Fruit fly (Drosophila melanogaster) whole organism, prepupa: Measurements from ENCODE around the gene CG33128.

Experiments
- Blimp-1 ChIP-seq: fragments of 200-800 bp; sonication (Bioruptor generic); optimal IDR thresholded peaks from 3 replicates; lab custom pipeline; 2017; ENCODE audit warnings: missing biosample characterization, missing genetic modification characterization, mild to moderate bottlenecking, moderate library complexity, missing genetic modification reagents
- CG10631 ChIP-seq: fragments of 200-800 bp; sonication (Bioruptor generic); optimal IDR thresholded peaks from 2 replicates; lab custom pipeline; 2016; ENCODE audit warnings: missing biosample characterization, missing genetic modification characterization
- CG10669 ChIP-seq: fragments of 200-800 bp; sonication (Bioruptor generic); optimal IDR thresholded peaks from 3 replicates; lab custom pipeline; 2018; ENCODE audit warnings: missing biosample characterization, mild to moderate bottlenecking, missing genetic modification characterization, moderate library complexity
- CG11762 ChIP-seq: fragments of 200-800 bp; sonication (Bioruptor generic); optimal IDR thresholded peaks from 3 replicates; lab custom pipeline; 2016; ENCODE audit warnings: missing biosample characterization, missing genetic modification characterization; ENCODE audit not compliant: insufficient read depth
- CG11902 ChIP-seq: fragments of 200-800 bp; sonication (Bioruptor generic); optimal IDR thresholded peaks from 3 replicates; lab custom pipeline; 2016; ENCODE audit warnings: missing biosample characterization, missing genetic modification characterization
- CG15336 ChIP-seq: fragments of 200-800 bp; sonication (Bioruptor generic); IDR thresholded peaks from 2 replicates; pipeline ENCODE4 v1.3.6; 2022; ENCODE audit warnings: missing biosample characterization, missing genetic modification characterization
- CG1621 ChIP-seq: fragments of 200-800 bp; sonication (Bioruptor generic); optimal IDR thresholded peaks from 3 replicates; lab custom pipeline; 2018; ENCODE audit warnings: missing biosample characterization, mild to moderate bottlenecking, missing genetic modification characterization
- CG3032 ChIP-seq: fragments of 200-800 bp; optimal IDR thresholded peaks from 2 replicates; lab custom pipeline; 2019; ENCODE audit warnings: missing biosample characterization, mild to moderate bottlenecking, missing genetic modification characterization, moderate library complexity
- CG32006 ChIP-seq: fragments of 200-800 bp; sonication (Bioruptor generic); optimal IDR thresholded peaks from 3 replicates; lab custom pipeline; 2017; ENCODE audit warnings: missing biosample characterization, mild to moderate bottlenecking, missing genetic modification characterization
- CG34406 ChIP-seq: fragments of 200-800 bp; sonication (Bioruptor generic); optimal IDR thresholded peaks from 3 replicates; lab custom pipeline; 2016; ENCODE audit warnings: missing biosample characterization, missing genetic modification characterization
- CG3919 ChIP-seq: fragments of 200-800 bp; sonication (Bioruptor generic); optimal IDR thresholded peaks from 3 replicates; lab custom pipeline; 2016; ENCODE audit warnings: missing biosample characterization, missing genetic modification characterization
- CG4318 ChIP-seq: fragments of 200-800 bp; sonication (Bioruptor generic); optimal IDR thresholded peaks from 3 replicates; lab custom pipeline; 2017; ENCODE audit warnings: missing biosample characterization, mild to moderate bottlenecking, missing genetic modification characterization
- CG6163 ChIP-seq: fragments of 200-800 bp; sonication (Bioruptor generic); IDR thresholded peaks from 3 replicates; pipeline ENCODE4 v1.3.6; 2022; ENCODE audit warnings: missing biosample characterization, missing genetic modification characterization
- CG6276 ChIP-seq: fragments of 200-800 bp; sonication (Bioruptor generic); optimal IDR thresholded peaks from 2 replicates; lab custom pipeline; 2017; ENCODE audit warnings: missing biosample characterization, mild to moderate bottlenecking, missing genetic modification characterization
- CG6808 ChIP-seq: fragments of 200-800 bp; sonication (Bioruptor generic); optimal IDR thresholded peaks from 3 replicates; lab custom pipeline; 2017; ENCODE audit warnings: missing biosample characterization, missing genetic modification characterization, mild to moderate bottlenecking, moderate library complexity, missing genetic modification reagents
- CG7368 ChIP-seq: fragments of 200-800 bp; sonication (Bioruptor generic); optimal IDR thresholded peaks from 3 replicates; lab custom pipeline; 2016; ENCODE audit warnings: missing biosample characterization, missing genetic modification characterization
- CG8632 ChIP-seq: fragments of 200-800 bp; sonication (Bioruptor generic); optimal IDR thresholded peaks from 3 replicates; lab custom pipeline; 2016; ENCODE audit warnings: missing biosample characterization, missing genetic modification characterization
- CG9139 ChIP-seq: fragments of 200-800 bp; sonication (Bioruptor generic); optimal IDR thresholded peaks from 3 replicates; lab custom pipeline; 2017; ENCODE audit warnings: missing biosample characterization, mild to moderate bottlenecking, missing genetic modification characterization
- Eip75B ChIP-seq: fragments of 200-800 bp; sonication (Bioruptor generic); optimal IDR thresholded peaks from 3 replicates; lab custom pipeline; 2016; ENCODE audit warnings: missing biosample characterization, missing genetic modification characterization
- Eip78C ChIP-seq: fragments of 200-800 bp; sonication (Bioruptor generic); peaks from one replicate; lab custom pipeline; 2016; ENCODE audit warnings: missing biosample characterization, missing genetic modification characterization
- Eip93F ChIP-seq: fragments of 200-800 bp; sonication (Bioruptor generic); optimal IDR thresholded peaks from 2 replicates; lab custom pipeline; 2016; ENCODE audit warnings: missing biosample characterization, mild to moderate bottlenecking, missing genetic modification characterization
- Ets96B ChIP-seq: fragments of 200-800 bp; optimal IDR thresholded peaks from 2 replicates; lab custom pipeline; 2019; ENCODE audit warnings: missing biosample characterization, mild to moderate bottlenecking, missing genetic modification characterization, moderate library complexity
- Gug ChIP-seq: fragments of 200-800 bp; sonication (Bioruptor generic); IDR thresholded peaks from 2 replicates; pipeline ENCODE4 v1.3.6; 2022; ENCODE audit warnings: missing biosample characterization, missing genetic modification characterization
- Hr4 ChIP-seq: fragments of 200-800 bp; sonication (Bioruptor generic); optimal IDR thresholded peaks from 3 replicates; lab custom pipeline; 2016; ENCODE audit warnings: missing biosample characterization, missing genetic modification characterization
- Lpt ChIP-seq: fragments of 200-800 bp; sonication (Bioruptor generic); optimal IDR thresholded peaks from 3 replicates; lab custom pipeline; 2016; ENCODE audit warnings: missing biosample characterization, missing genetic modification characterization
- Met ChIP-seq: fragments of 200-800 bp; sonication (Bioruptor generic); optimal IDR thresholded peaks from 3 replicates; lab custom pipeline; 2016; ENCODE audit warnings: missing biosample characterization, missing genetic modification characterization
- OdsH ChIP-seq: fragments of 200-800 bp; sonication (Bioruptor generic); optimal IDR thresholded peaks from 3 replicates; lab custom pipeline; 2016; ENCODE audit warnings: missing biosample characterization, missing genetic modification characterization
- Smox ChIP-seq: fragments of 200-800 bp; sonication (Bioruptor generic); optimal IDR thresholded peaks from 3 replicates; lab custom pipeline; 2016; ENCODE audit warnings: missing biosample characterization, missing genetic modification characterization
- Sox102F ChIP-seq: fragments of 200-800 bp; sonication (Bioruptor generic); optimal IDR thresholded peaks from 2 replicates; lab custom pipeline; 2016; ENCODE audit warnings: missing biosample characterization, mild to moderate bottlenecking, missing genetic modification characterization
- Sox14 ChIP-seq: fragments of 200-800 bp; sonication (Bioruptor generic); optimal IDR thresholded peaks from 3 replicates; lab custom pipeline; 2016; ENCODE audit warnings: missing biosample characterization, missing genetic modification characterization
- Sox15 ChIP-seq: fragments of 200-800 bp; sonication (Bioruptor generic); optimal IDR thresholded peaks from 3 replicates; lab custom pipeline; 2016; ENCODE audit warnings: missing biosample characterization, missing genetic modification characterization
- achi ChIP-seq: fragments of 200-800 bp; sonication (Bioruptor generic); optimal IDR thresholded peaks from 3 replicates; lab custom pipeline; 2016; ENCODE audit warnings: missing biosample characterization, missing genetic modification characterization
- acj6 ChIP-seq: fragments of 200-800 bp; sonication (Bioruptor generic); optimal IDR thresholded peaks from 3 replicates; lab custom pipeline; 2016; ENCODE audit warnings: missing biosample characterization, missing genetic modification characterization
- cyc ChIP-seq: fragments of 200-800 bp; sonication (Bioruptor generic); optimal IDR thresholded peaks from 3 replicates; lab custom pipeline; 2016; ENCODE audit warnings: missing biosample characterization, missing genetic modification characterization
- dac ChIP-seq: fragments of 200-800 bp; sonication (Bioruptor generic); optimal IDR thresholded peaks from 2 replicates; lab custom pipeline; 2017; ENCODE audit warnings: missing biosample characterization, mild to moderate bottlenecking, missing genetic modification characterization
- dsx ChIP-seq: fragments of 200-800 bp; optimal IDR thresholded peaks from 3 replicates; lab custom pipeline; 2019; ENCODE audit warnings: missing biosample characterization, mild to moderate bottlenecking, missing genetic modification characterization, moderate library complexity; ENCODE audit not compliant: poor library complexity, severe bottlenecking
- fd59A ChIP-seq: fragments of 200-800 bp; sonication (Bioruptor generic); optimal IDR thresholded peaks from 2 replicates; lab custom pipeline; 2017; ENCODE audit warnings: missing biosample characterization, mild to moderate bottlenecking, missing genetic modification characterization, missing genetic modification reagents
- fd85E ChIP-seq: fragments of 200-800 bp; sonication (Bioruptor generic); optimal IDR thresholded peaks from 3 replicates; lab custom pipeline; 2016; ENCODE audit warnings: missing biosample characterization, missing genetic modification characterization
- pdm3 ChIP-seq: fragments of 200-800 bp; sonication (Bioruptor generic); optimal IDR thresholded peaks from 3 replicates; lab custom pipeline; 2016; ENCODE audit warnings: missing biosample characterization, missing genetic modification characterization
- salr ChIP-seq, 2 experiments: fragments of 200-800 bp; sonication (Bioruptor generic); optimal IDR thresholded peaks; 3 replicates each; lab custom pipeline; 2016 to 2018; ENCODE audit warnings: missing biosample characterization in 2 of 2, missing genetic modification characterization in 2 of 2, mild to moderate bottlenecking in 1 of 2
- spab ChIP-seq: fragments of 200-800 bp; sonication (Bioruptor generic); optimal IDR thresholded peaks from 2 replicates; lab custom pipeline; 2017; ENCODE audit warnings: missing biosample characterization, mild to moderate bottlenecking, missing genetic modification characterization, missing genetic modification reagents
- ss ChIP-seq, 2 experiments: fragments of 200-800 bp; sonication (Bioruptor generic); optimal IDR thresholded peaks; 2 replicates in 1 of 2; 3 replicates in 1 of 2; lab custom pipeline; 2017 to 2018; ENCODE audit warnings: mild to moderate bottlenecking in 2 of 2, missing biosample characterization in 2 of 2, missing genetic modification characterization in 2 of 2, moderate library complexity in 1 of 2
- svp ChIP-seq: fragments of 200-800 bp; sonication (Bioruptor generic); peaks from one replicate; lab custom pipeline; 2016; ENCODE audit warnings: missing biosample characterization, missing genetic modification characterization
- topi ChIP-seq: fragments of 200-800 bp; sonication (Bioruptor generic); optimal IDR thresholded peaks from 3 replicates; lab custom pipeline; 2016; ENCODE audit warnings: missing biosample characterization, missing genetic modification characterization

Gene CG33128

dm6 chr2L:1458584-1459203 lies 35.2 kb upstream of the CG33128 start (continued):
- TF ChIP-seq dac, result peak; percentile 10
- TF ChIP-seq pdm3 (GFP tag; lab: Kevin White, UChicago), result peak; percentile 70
- peak; percentile 80 for TF ChIP-seq CG15336 (GFP tag; lab: Robert Waterston, UW)
- peak; percentile 39 for TF ChIP-seq topi
- peak; percentile 78 for TF ChIP-seq CG10631 (GFP tag; lab: Kevin White, UChicago)
- TF ChIP-seq cyc (GFP tag; lab: Kevin White, UChicago), result peak; percentile 51
- peak in 1 of 2 experiments; percentile 58 for TF ChIP-seq ss (GFP tag; optimal IDR thresholded peaks at IDR 0.05; lab: Kevin White, UChicago)
- peak; percentile 43 for TF ChIP-seq Smox (GFP tag; lab: Kevin White, UChicago)
- peak; percentile 76 for TF ChIP-seq dsx (GFP tag; lab: Kevin White, UChicago)
- no peak for TF ChIP-seq Eip93F (GFP tag; lab: Kevin White, UChicago)
- peak; percentile 65 for TF ChIP-seq fd59A (GFP tag; lab: Kevin White, UChicago)
- peak; percentile 18 for TF ChIP-seq CG9139
- TF ChIP-seq Lpt (GFP tag; lab: Kevin White, UChicago), result peak; percentile 55
- TF ChIP-seq CG6163, result peak; percentile 87
- TF ChIP-seq CG34406 (GFP tag; lab: Kevin White, UChicago), result peak; percentile 47
- TF ChIP-seq, all 60 proteins: peak for 50

dm6 chr2L:1459344-1459743 lies 34.5 kb upstream of the CG33128 start:
- TF ChIP-seq cyc (GFP tag; lab: Kevin White, UChicago), result peak; percentile 13
- peak; percentile 44 for TF ChIP-seq OdsH (GFP tag; lab: Kevin White, UChicago)
- TF ChIP-seq Hr4, result peak; percentile 41
- TF ChIP-seq Sox102F, result no peak
- peak; percentile 16 for TF ChIP-seq CG7368
- peak; percentile 3 for TF ChIP-seq topi
- peak; percentile 57 for TF ChIP-seq CG3919 (GFP tag; lab: Kevin White, UChicago)
- TF ChIP-seq CG15336 (GFP tag; lab: Robert Waterston, UW), result peak; percentile 61
- peak; percentile 54 for TF ChIP-seq Eip75B
- TF ChIP-seq salr (GFP tag; optimal IDR thresholded peaks at IDR 0.05; lab: Kevin White, UChicago), result peak in 1 of 2 experiments; percentile 38
- TF ChIP-seq fd85E (GFP tag; lab: Kevin White, UChicago), result no peak
- peak; percentile 23 for TF ChIP-seq fd59A (GFP tag; lab: Kevin White, UChicago)
- peak; percentile 62 for TF ChIP-seq CG6163
- TF ChIP-seq Ets96B (tag; lab: Kevin White, UChicago), result peak; percentile 69
- TF ChIP-seq Smox (GFP tag; lab: Kevin White, UChicago), result peak; percentile 22
- TF ChIP-seq CG10631 (GFP tag; lab: Kevin White, UChicago), result peak; percentile 67
- no peak for TF ChIP-seq CG8632 (GFP tag; lab: Kevin White, UChicago)
- TF ChIP-seq CG6808, result peak; percentile 40
- peak; percentile 4 for TF ChIP-seq CG11762 (GFP tag; lab: Kevin White, UChicago)
- peak; percentile 44 for TF ChIP-seq achi (GFP tag; lab: Kevin White, UChicago)
- TF ChIP-seq dsx (GFP tag; lab: Kevin White, UChicago), result peak; percentile 39
- TF ChIP-seq CG9139, result no peak
- peak; percentile 26 for TF ChIP-seq Sox14 (GFP tag; lab: Kevin White, UChicago)
- no peak for TF ChIP-seq Sox15 (GFP tag; lab: Kevin White, UChicago)
- TF ChIP-seq CG1621 (tag; lab: Kevin White, UChicago), result peak; percentile 40
- peak; percentile 86 for TF ChIP-seq Eip78C (GFP tag; lab: Kevin White, UChicago)
- no peak for TF ChIP-seq CG6276 (GFP tag; lab: Kevin White, UChicago)
- TF ChIP-seq CG10669 (GFP tag; lab: Kevin White, UChicago), result peak; percentile 56
- peak; percentile 20 for TF ChIP-seq CG34406 (GFP tag; lab: Kevin White, UChicago)
- peak; percentile 54 for TF ChIP-seq spab (GFP tag; lab: Kevin White, UChicago)
- no peak for TF ChIP-seq CG11902
- peak; percentile 13; the same call in 1 of the 2 replicates for TF ChIP-seq Gug (GFP tag; lab: Robert Waterston, UW)
- TF ChIP-seq Met (GFP tag; lab: Kevin White, UChicago), result peak; percentile 2
- TF ChIP-seq CG3032 (tag; lab: Kevin White, UChicago), result peak; percentile 55
- peak; percentile 53 for TF ChIP-seq CG32006
- TF ChIP-seq CG4318, result peak; percentile 30
- TF ChIP-seq Blimp-1 (GFP tag; lab: Kevin White, UChicago), result no peak
- TF ChIP-seq svp (GFP tag; lab: Kevin White, UChicago), result peak; percentile 57
- peak; percentile 4 to 59 for TF ChIP-seq ss (GFP tag; optimal IDR thresholded peaks at IDR 0.05; lab: Kevin White, UChicago)
- peak; percentile 38 for TF ChIP-seq acj6
- peak; percentile 8 for TF ChIP-seq pdm3 (GFP tag; lab: Kevin White, UChicago)
- no peak for TF ChIP-seq dac
